Fruit fly (Drosophila melanogaster): ENCODE data around the gene CG13041.
A peak's percentile ranks its signal among the peaks of the same experiment; 100 is the strongest.

Gene CG13041

dm6 chr3L:16359219-16359748 lies 40.0 kb upstream of the CG13041 start, which contains the start of gene ringer:
Gene ringer (minus strand): TSS chr3L:16359428.
- TF ChIP-seq h (GFP tag; optimal IDR thresholded peaks at IDR 0.05) (no peak), Hnf4 (GFP tag; optimal IDR thresholded peaks at IDR 0.05) (no peak), Abd-B (GFP tag; optimal IDR thresholded peaks at IDR 0.05) (no peak), Mio (GFP tag; optimal IDR thresholded peaks at IDR 0.05) (no peak), Dfd (GFP tag; optimal IDR thresholded peaks at IDR 0.05) (no peak), tai (GFP tag; optimal IDR thresholded peaks at IDR 0.05) (no peak), fru (GFP tag; optimal IDR thresholded peaks at IDR 0.05) (no peak), Vsx2 (GFP tag; optimal IDR thresholded peaks at IDR 0.05; ENCODE audit: partially characterized antibody) (no peak), woc (GFP tag; optimal IDR thresholded peaks at IDR 0.05) (no peak), dsf (GFP tag; optimal IDR thresholded peaks at IDR 0.05; ENCODE audit: borderline replicate concordance) (no peak), dl (GFP tag; optimal IDR thresholded peaks at IDR 0.05; ENCODE audit: insufficient read depth in 1 of 2, partially characterized antibody in 2 of 2) (no peak), Myc (optimal IDR thresholded peaks at IDR 0.05) (no peak), Hr83 (GFP tag; optimal IDR thresholded peaks at IDR 0.05; ENCODE audit: poor library complexity, severe bottlenecking) (no peak), Hr78 (GFP tag; optimal IDR thresholded peaks at IDR 0.05) (no peak), psq (GFP tag; optimal IDR thresholded peaks at IDR 0.05) (no peak), HLH106 (tag; optimal IDR thresholded peaks at IDR 0.05) (no peak), foxo (GFP tag; optimal IDR thresholded peaks at IDR 0.05) (no peak), CG32264 (GFP tag; optimal IDR thresholded peaks at IDR 0.05) (no peak), sage (GFP tag; optimal IDR thresholded peaks at IDR 0.05) (no peak)

- no peak for TF ChIP-seq h (GFP tag; optimal IDR thresholded peaks at IDR 0.05)
- no peak for TF ChIP-seq Mio (GFP tag; optimal IDR thresholded peaks at IDR 0.05)
- no peak for TF ChIP-seq psq (GFP tag; optimal IDR thresholded peaks at IDR 0.05)
- TF ChIP-seq lola (GFP tag; optimal IDR thresholded peaks at IDR 0.05), result no peak
- TF ChIP-seq HLH106 (tag; optimal IDR thresholded peaks at IDR 0.05), result no peak
- no peak for TF ChIP-seq fru (GFP tag; optimal IDR thresholded peaks at IDR 0.05)
- TF ChIP-seq Hnf4 (GFP tag; optimal IDR thresholded peaks at IDR 0.05), result no peak
- TF ChIP-seq Jra (GFP tag; optimal IDR thresholded peaks at IDR 0.05), result no peak
- TF ChIP-seq brk (GFP tag; optimal IDR thresholded peaks at IDR 0.05), result no peak
- TF ChIP-seq Hr83 (GFP tag; optimal IDR thresholded peaks at IDR 0.05; ENCODE audit: poor library complexity, severe bottlenecking), result no peak
- no peak for TF ChIP-seq Dfd (GFP tag; optimal IDR thresholded peaks at IDR 0.05)
- no peak for TF ChIP-seq jim (GFP tag; optimal IDR thresholded peaks at IDR 0.05)
- no peak for TF ChIP-seq tai (GFP tag; optimal IDR thresholded peaks at IDR 0.05)
- no peak for TF ChIP-seq Hr78 (GFP tag; optimal IDR thresholded peaks at IDR 0.05)
Measured at dm6 chr3L:16357860-16358259, 38.5 kb upstream of the CG13041 start.

- TF ChIP-seq dl (GFP tag; optimal IDR thresholded peaks at IDR 0.05; ENCODE audit: insufficient read depth in 1 of 2, partially characterized antibody in 2 of 2), result no peak
- TF ChIP-seq ey (GFP tag; optimal IDR thresholded peaks at IDR 0.05), result no peak
- TF ChIP-seq Hnf4 (GFP tag; optimal IDR thresholded peaks at IDR 0.05), result no peak
- no peak for TF ChIP-seq CG9705 (GFP tag; optimal IDR thresholded peaks at IDR 0.05)
- no peak for TF ChIP-seq Dfd (GFP tag; optimal IDR thresholded peaks at IDR 0.05)
- TF ChIP-seq Rel (GFP tag; optimal IDR thresholded peaks at IDR 0.05), result no peak
- TF ChIP-seq Rel (tag; optimal IDR thresholded peaks at IDR 0.05), result no peak
- TF ChIP-seq N (GFP tag; optimal IDR thresholded peaks at IDR 0.05), result no peak
- TF ChIP-seq GATAd (GFP tag; optimal IDR thresholded peaks at IDR 0.05), result no peak
- no peak for TF ChIP-seq foxo (GFP tag; optimal IDR thresholded peaks at IDR 0.05)
- no peak for TF ChIP-seq psq (GFP tag; optimal IDR thresholded peaks at IDR 0.05)
- no peak for TF ChIP-seq pan (optimal IDR thresholded peaks at IDR 0.05)
- no peak for TF ChIP-seq brk (GFP tag; optimal IDR thresholded peaks at IDR 0.05)
- TF ChIP-seq Myc (optimal IDR thresholded peaks at IDR 0.05), result no peak
- no peak for TF ChIP-seq woc (GFP tag; optimal IDR thresholded peaks at IDR 0.05)
- TF ChIP-seq Hr78 (GFP tag; optimal IDR thresholded peaks at IDR 0.05), result no peak
- TF ChIP-seq Dif (GFP tag; optimal IDR thresholded peaks at IDR 0.05; ENCODE audit: partially characterized antibody), result no peak
- TF ChIP-seq HLH106 (tag; optimal IDR thresholded peaks at IDR 0.05), result no peak
- TF ChIP-seq Mio (GFP tag; optimal IDR thresholded peaks at IDR 0.05), result no peak
- no peak for TF ChIP-seq Vsx2 (GFP tag; optimal IDR thresholded peaks at IDR 0.05; ENCODE audit: partially characterized antibody)
Measured at dm6 chr3L:16357187-16357728, 37.9 kb upstream of the CG13041 start.

DNA sequence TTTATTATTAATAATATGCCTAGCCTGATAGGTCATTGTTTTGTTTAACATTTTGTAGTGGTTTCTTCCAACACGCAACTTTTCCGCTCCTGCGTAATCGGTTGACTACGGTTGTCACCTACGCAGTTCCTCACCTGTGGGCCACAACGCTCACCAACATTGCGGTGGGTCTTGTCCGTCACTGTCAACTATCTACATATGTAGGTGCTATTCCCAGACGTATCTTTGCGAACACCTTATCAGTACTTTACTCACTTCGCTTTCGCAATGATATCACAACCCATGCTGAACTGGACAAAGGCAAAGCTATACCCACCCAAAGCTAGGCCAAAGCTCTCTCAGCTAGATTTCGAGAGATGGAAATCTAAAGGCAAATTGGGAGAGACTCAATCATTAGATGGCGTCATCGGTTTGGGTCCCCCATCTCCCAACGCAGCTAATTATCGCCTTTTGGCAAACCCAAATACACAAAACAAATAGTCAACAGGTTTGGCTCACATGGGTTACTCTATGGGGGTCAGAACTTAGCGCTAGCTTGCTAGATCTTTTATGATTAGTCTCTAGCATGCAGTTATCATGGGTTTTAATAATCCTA lies 36.9 kb upstream of the CG13041 start:
- TF ChIP-seq Myc (optimal IDR thresholded peaks at IDR 0.05) (no peak), Dif (GFP tag; optimal IDR thresholded peaks at IDR 0.05; ENCODE audit: partially characterized antibody) (peak; percentile 27), foxo (GFP tag; optimal IDR thresholded peaks at IDR 0.05) (no peak), brk (GFP tag; optimal IDR thresholded peaks at IDR 0.05) (no peak), GATAd (GFP tag; optimal IDR thresholded peaks at IDR 0.05) (no peak), Rel (GFP tag; optimal IDR thresholded peaks at IDR 0.05) (no peak), Rel (tag; optimal IDR thresholded peaks at IDR 0.05) (no peak), pan (optimal IDR thresholded peaks at IDR 0.05) (no peak), Vsx2 (GFP tag; optimal IDR thresholded peaks at IDR 0.05; ENCODE audit: partially characterized antibody) (peak; percentile 84), Dfd (GFP tag; optimal IDR thresholded peaks at IDR 0.05) (no peak), h (GFP tag; optimal IDR thresholded peaks at IDR 0.05) (no peak), CG32264 (GFP tag; optimal IDR thresholded peaks at IDR 0.05) (no peak), tai (GFP tag; optimal IDR thresholded peaks at IDR 0.05) (no peak), br (GFP tag; optimal IDR thresholded peaks at IDR 0.05) (no peak), Jra (GFP tag; optimal IDR thresholded peaks at IDR 0.05) (no peak), Abd-B (GFP tag; optimal IDR thresholded peaks at IDR 0.05) (no peak), CrebA (GFP tag; optimal IDR thresholded peaks at IDR 0.05; ENCODE audit: borderline replicate concordance) (no peak)

All from whole organism, wandering third instar larva.